Worm (Caenorhabditis elegans) whole organism, L4 larva: ENCODE measurements around the gene ampd-1.

Experiments
- F10B5.3 ChIP-seq: sonication (generic microtip); optimal IDR thresholded peaks from 2 replicates; lab custom pipeline; 2016; ENCODE audit warnings: mild to moderate bottlenecking, missing genetic modification characterization, missing compliant biosample characterization
- F44E2.7 ChIP-seq: fragments of 200-800 bp; sonication (Bioruptor generic); IDR thresholded peaks from 2 replicates; pipeline ENCODE4 v2.1.2; 2022; ENCODE audit warnings: missing genetic modification characterization, missing compliant biosample characterization
- Y105C5A.15 ChIP-seq: fragments of 200-800 bp; sonication (Bioruptor generic); IDR thresholded peaks from 2 replicates; pipeline ENCODE4 v1.3.6; 2022; ENCODE audit warnings: missing genetic modification characterization, missing compliant biosample characterization
- Y48G9A.11 ChIP-seq: fragments of 200-800 bp; sonication (Bioruptor generic); IDR thresholded peaks from 2 replicates; pipeline ENCODE4 v1.3.6; 2022; ENCODE audit warnings: missing genetic modification reagents, missing genetic modification characterization, missing compliant biosample characterization
- Y75B8A.6 ChIP-seq: fragments of 200-800 bp; sonication (Bioruptor generic); IDR thresholded peaks from 2 replicates; pipeline ENCODE4 v1.3.6; 2022; ENCODE audit warnings: missing genetic modification reagents, missing genetic modification characterization, missing compliant biosample characterization
- aly-2 ChIP-seq: sonication (generic microtip); optimal IDR thresholded peaks from 2 replicates; lab custom pipeline; 2018; ENCODE audit warnings: missing biosample characterization, missing genetic modification characterization
- ceh-28 ChIP-seq: fragments of 150-350 bp; optimal IDR thresholded peaks from 2 replicates; lab custom pipeline; 2014; ENCODE audit warnings: missing biosample characterization, missing genetic modification reagents, missing genetic modification characterization
- ceh-32 ChIP-seq: sonication (generic microtip); optimal IDR thresholded peaks from 2 replicates; lab custom pipeline; 2016; ENCODE audit warnings: mild to moderate bottlenecking, missing genetic modification characterization, missing compliant biosample characterization; ENCODE audit not compliant: poor library complexity
- ceh-62 ChIP-seq: sonication (generic microtip); optimal IDR thresholded peaks from 2 replicates; lab custom pipeline; 2017; ENCODE audit warnings: missing biosample characterization, missing genetic modification characterization
- ces-1 ChIP-seq: fragments of 150-350 bp; sonication (generic microtip); optimal IDR thresholded peaks from 4 replicates; lab custom pipeline; 2014; ENCODE audit warnings: missing biosample characterization, missing genetic modification reagents, missing genetic modification characterization
- daf-16 ChIP-seq, 3 experiments: sonication (generic microtip); optimal IDR thresholded peaks; 2 replicates each; lab custom pipeline; 2016 to 2017; ENCODE audit warnings: missing genetic modification characterization in 3 of 3, missing genetic modification reagents in 3 of 3, mild to moderate bottlenecking in 2 of 3, missing compliant biosample characterization in 2 of 3, missing biosample characterization in 1 of 3, moderate library complexity in 1 of 3
- daf-8 ChIP-seq: fragments of 200-800 bp; sonication (Bioruptor generic); IDR thresholded peaks from 2 replicates; pipeline ENCODE4 v1.3.6; 2022; ENCODE audit warnings: missing genetic modification characterization, missing compliant biosample characterization
- dmd-6 ChIP-seq: fragments of 200-800 bp; sonication (Bioruptor generic); IDR thresholded peaks from 2 replicates; pipeline ENCODE4 v1.3.6; 2022; ENCODE audit warnings: missing genetic modification reagents, missing genetic modification characterization, missing compliant biosample characterization
- dpl-1 ChIP-seq: fragments of 150-350 bp; optimal IDR thresholded peaks from 2 replicates; lab custom pipeline; 2014; ENCODE audit warnings: missing biosample characterization, missing genetic modification reagents, missing genetic modification characterization
- duxl-1 ChIP-seq: sonication (generic microtip); optimal IDR thresholded peaks from 2 replicates; lab custom pipeline; 2016; ENCODE audit warnings: mild to moderate bottlenecking, missing genetic modification characterization, moderate library complexity, missing compliant biosample characterization; ENCODE audit not compliant: poor library complexity
- dve-1 ChIP-seq: sonication (generic microtip); optimal IDR thresholded peaks from 2 replicates; lab custom pipeline; 2017; ENCODE audit warnings: antibody characterized with exemption, mild to moderate bottlenecking, missing genetic modification characterization, missing compliant biosample characterization; ENCODE audit not compliant: insufficient read depth
- hif-1 ChIP-seq, 2 experiments: sonication (generic microtip); optimal IDR thresholded peaks; 2 replicates each; lab custom pipeline; 2016 to 2017; ENCODE audit warnings: missing compliant biosample characterization in 2 of 2, missing genetic modification characterization in 2 of 2, missing genetic modification reagents in 2 of 2, missing genotype in 2 of 2, mild to moderate bottlenecking in 1 of 2
- hlh-11 ChIP-seq: fragments of 200-800 bp; sonication (Bioruptor generic); optimal IDR thresholded peaks from 2 replicates; lab custom pipeline; 2018; ENCODE audit warnings: mild to moderate bottlenecking, missing genetic modification characterization, missing compliant biosample characterization
- hlh-30 ChIP-seq: sonication (generic microtip); optimal IDR thresholded peaks from 2 replicates; lab custom pipeline; 2017; ENCODE audit warnings: antibody characterized with exemption, mild to moderate bottlenecking, missing genetic modification characterization, missing compliant biosample characterization; ENCODE audit not compliant: insufficient read depth
- lin-1 ChIP-seq: fragments of 200-800 bp; sonication (Bioruptor generic); IDR thresholded peaks from 2 replicates; pipeline ENCODE4 v1.3.6; 2022; ENCODE audit warnings: missing genetic modification reagents, missing genetic modification characterization, missing compliant biosample characterization
- lin-15B ChIP-seq: fragments of 150-350 bp; sonication (generic microtip); optimal IDR thresholded peaks from 3 replicates; lab custom pipeline; 2014; ENCODE audit warnings: missing biosample characterization, missing genetic modification characterization
- lin-38 ChIP-seq: fragments of 200-800 bp; sonication (Bioruptor generic); IDR thresholded peaks from 2 replicates; pipeline ENCODE4 v1.3.6; 2022; ENCODE audit warnings: missing genetic modification reagents, missing genetic modification characterization, missing compliant biosample characterization
- lin-39 ChIP-seq: fragments of 150-350 bp; optimal IDR thresholded peaks from 2 replicates; lab custom pipeline; 2014; ENCODE audit warnings: missing biosample characterization, missing genetic modification reagents, missing genetic modification characterization
- lir-3 ChIP-seq: sonication (generic microtip); optimal IDR thresholded peaks from 2 replicates; lab custom pipeline; 2016; ENCODE audit warnings: mild to moderate bottlenecking, missing genetic modification characterization, missing compliant biosample characterization
- lsy-2 ChIP-seq, 2 experiments: fragments of 150-350 bp in 1 of 2; sonication (generic microtip) in 1 of 2; optimal IDR thresholded peaks; 2 replicates each; lab custom pipeline; 2014 to 2017; ENCODE audit warnings: missing biosample characterization in 2 of 2, missing genetic modification characterization in 2 of 2
- madf-5 ChIP-seq, 2 experiments: fragments of 200-800 bp; sonication (Bioruptor generic); IDR thresholded peaks; 2 replicates each; pipeline ENCODE4 v1.3.6; 2022; ENCODE audit warnings: missing compliant biosample characterization in 2 of 2, missing genetic modification characterization in 2 of 2
- mdl-1 ChIP-seq, 2 experiments: fragments of 150-350 bp in 1 of 2; sonication (generic microtip) in 1 of 2; optimal IDR thresholded peaks; 2 replicates each; lab custom pipeline; 2014 to 2017; ENCODE audit warnings: missing biosample characterization in 2 of 2, missing genetic modification characterization in 2 of 2
- mes-2 ChIP-seq: sonication (generic microtip); optimal IDR thresholded peaks from 2 replicates; lab custom pipeline; 2016; ENCODE audit warnings: missing genotype, mild to moderate bottlenecking, missing genetic modification characterization, missing compliant biosample characterization; ENCODE audit not compliant: poor library complexity, severe bottlenecking
- nhr-10 ChIP-seq: fragments of 150-350 bp; optimal IDR thresholded peaks from 2 replicates; lab custom pipeline; 2014; ENCODE audit warnings: missing biosample characterization, missing genetic modification characterization
- nhr-102 ChIP-seq: sonication (generic microtip); optimal IDR thresholded peaks from 2 replicates; lab custom pipeline; 2016; ENCODE audit warnings: mild to moderate bottlenecking, missing genetic modification characterization, moderate library complexity, missing compliant biosample characterization
- nhr-25 ChIP-seq: sonication (generic microtip); optimal IDR thresholded peaks from 2 replicates; lab custom pipeline; 2017; ENCODE audit warnings: missing genetic modification characterization, mild to moderate bottlenecking, missing compliant biosample characterization, antibody characterized with exemption, moderate library complexity, borderline replicate concordance; ENCODE audit not compliant: insufficient read depth
- nhr-28 ChIP-seq: fragments of 150-350 bp; optimal IDR thresholded peaks from 2 replicates; lab custom pipeline; 2014; ENCODE audit warnings: missing biosample characterization, missing genetic modification characterization
- php-3 ChIP-seq: fragments of 200-800 bp; sonication (Bioruptor generic); IDR thresholded peaks from 2 replicates; pipeline ENCODE4 v1.3.6; 2022; ENCODE audit warnings: missing genetic modification reagents, missing genetic modification characterization, missing compliant biosample characterization
- pqm-1 ChIP-seq: sonication (generic microtip); optimal IDR thresholded peaks from 2 replicates; lab custom pipeline; 2017; ENCODE audit warnings: missing biosample characterization, missing genetic modification characterization
- snpc-1.2 ChIP-seq: fragments of 200-800 bp; sonication (Bioruptor generic); IDR thresholded peaks from 2 replicates; pipeline ENCODE4 v1.3.6; 2022; ENCODE audit warnings: missing genetic modification reagents, missing genetic modification characterization, missing compliant biosample characterization
- snpc-4 ChIP-seq: fragments of 150-350 bp; optimal IDR thresholded peaks from 2 replicates; lab custom pipeline; 2014; ENCODE audit warnings: missing biosample characterization, missing genetic modification characterization
- unc-62 ChIP-seq, 3 experiments: fragments of 150-350 bp in 1 of 3; sonication (generic microtip); optimal IDR thresholded peaks in 2 of 3; peaks in 1 of 3; 1 replicate in 1 of 3; 2 replicates in 2 of 3; lab custom pipeline; 2014 to 2017; ENCODE audit warnings: missing biosample characterization in 3 of 3, missing genetic modification characterization in 3 of 3, missing genetic modification reagents in 3 of 3, missing genotype in 1 of 3
- zfp-2 ChIP-seq: sonication (generic microtip); optimal IDR thresholded peaks from 2 replicates; lab custom pipeline; 2016; ENCODE audit warnings: mild to moderate bottlenecking, missing genetic modification characterization, missing compliant biosample characterization
- zip-2 ChIP-seq: fragments of 150-350 bp; optimal IDR thresholded peaks from 2 replicates; lab custom pipeline; 2014; ENCODE audit warnings: missing biosample characterization, missing genetic modification characterization
- ztf-7 ChIP-seq: fragments of 150-350 bp; optimal IDR thresholded peaks from 2 replicates; lab custom pipeline; 2014; ENCODE audit warnings: missing biosample characterization, missing genetic modification characterization

Gene ampd-1

ce11 chrII:5202930-5203329 is at the start of gene ampd-1:
Gene ampd-1, plus strand, starts transcription at chrII:5203322.
- TF ChIP-seq lsy-2 (tag; optimal IDR thresholded peaks at IDR 0.05; lab: Kevin White, UChicago) (peak in 1 of 2 experiments; percentile 12), lin-38 (GFP tag; lab: Robert Waterston, UW) (no peak), hlh-11 (tag; lab: Kevin White, UChicago) (peak; percentile 67), nhr-28 (tag; lab: Kevin White, UChicago) (peak; percentile 16), daf-16 (GFP tag; optimal IDR thresholded peaks at IDR 0.05; lab: Kevin White, UChicago) (peak in 1 of 2 experiments; percentile 60), daf-16 (tag; optimal IDR thresholded peaks at IDR 0.05; lab: Kevin White, UChicago) (peak; percentile 96), dve-1 (tag; lab: Kevin White, UChicago) (peak; percentile 88), Y48G9A.11 (no peak), nhr-102 (peak; percentile 24), php-3 (peak; percentile 87), duxl-1 (no peak), nhr-25 (tag; lab: Kevin White, UChicago) (no peak), pqm-1 (peak; percentile 66), dmd-6 (GFP tag; lab: Robert Waterston, UW) (peak; percentile 44; the same call in 1 of the 2 replicates), Y75B8A.6 (GFP tag; lab: Robert Waterston, UW) (no peak), hlh-30 (tag; lab: Kevin White, UChicago) (peak; percentile 58), hif-1 (tag; optimal IDR thresholded peaks at IDR 0.05; lab: Kevin White, UChicago) (peak in 1 of 2 experiments; percentile 10)

DNA sequence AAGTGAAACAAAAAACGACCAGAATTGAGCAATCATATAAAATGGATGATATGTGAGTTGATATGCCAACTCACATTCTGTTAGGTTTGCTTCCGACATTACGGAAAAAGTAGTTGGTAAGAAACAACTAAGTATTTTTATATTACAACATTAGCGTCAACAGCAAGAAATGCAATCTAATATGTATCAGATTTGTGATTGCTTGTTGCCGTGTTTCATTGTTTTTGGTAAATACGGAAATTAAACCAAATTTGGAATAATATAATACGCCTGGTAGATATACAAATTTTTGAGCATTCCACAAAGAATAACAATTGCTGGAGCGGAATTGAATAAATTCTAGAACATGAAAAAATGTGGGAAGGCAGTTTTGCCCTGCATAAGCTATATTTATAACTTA is 48.6 kb upstream of the ampd-1 start, which contains the start of gene srb-12:
TSS of gene srb-12 (minus strand) at position 101 of the 400 bp plus-strand sequence.
- TF ChIP-seq zfp-2: no peak
- TF ChIP-seq daf-8: no peak
- no peak for TF ChIP-seq nhr-28 (tag; lab: Kevin White, UChicago)
- no peak for TF ChIP-seq snpc-1.2 (GFP tag; lab: Robert Waterston, UW)
- TF ChIP-seq nhr-10 (tag; lab: Kevin White, UChicago): no peak

- TF ChIP-seq lin-1: no peak
- TF ChIP-seq F10B5.3 (tag; lab: Kevin White, UChicago): no peak
- TF ChIP-seq ceh-32 (tag; lab: Kevin White, UChicago): no peak
- no peak for TF ChIP-seq madf-5 (GFP tag; IDR thresholded peaks at IDR 0.05; lab: Robert Waterston, UW)
- TF ChIP-seq mes-2 (tag; lab: Kevin White, UChicago): no peak
- TF ChIP-seq Y105C5A.15 (GFP tag; lab: Robert Waterston, UW): no peak
- TF ChIP-seq lin-15B: no peak
- TF ChIP-seq ceh-62: no peak
- no peak for TF ChIP-seq aly-2 (tag; lab: Kevin White, UChicago)
- TF ChIP-seq F44E2.7 (GFP tag; lab: Robert Waterston, UW): no peak
- no peak for TF ChIP-seq pqm-1
- TF ChIP-seq, all 104 proteins: peak for 0
These were observed 46.1 kb upstream of the ampd-1 start, which contains the start of gene msp-45 for ce11 chrII:5156983-5157382. Gene msp-45, minus strand, starts transcription at chrII:5157083.

- TF ChIP-seq ztf-7 (no peak), snpc-4 (tag; lab: Kevin White, UChicago) (no peak), unc-62 (GFP tag; optimal IDR thresholded peaks at IDR 0.05 in 1 of 2; lab: Kevin White, UChicago) (no peak), unc-62 (tag; optimal IDR thresholded peaks at IDR 0.05; lab: Kevin White, UChicago) (no peak), F10B5.3 (tag; lab: Kevin White, UChicago) (no peak), lin-39 (tag; lab: Kevin White, UChicago) (no peak), nhr-25 (tag; lab: Kevin White, UChicago) (no peak), daf-16 (GFP tag; optimal IDR thresholded peaks at IDR 0.05; lab: Kevin White, UChicago) (no peak), daf-16 (tag; optimal IDR thresholded peaks at IDR 0.05; lab: Kevin White, UChicago) (no peak), ceh-28 (no peak), mdl-1 (tag; optimal IDR thresholded peaks at IDR 0.05; lab: Kevin White, UChicago) (no peak), ces-1 (GFP tag; lab: Kevin White, UChicago) (no peak), lir-3 (tag; lab: Kevin White, UChicago) (no peak), zip-2 (no peak), ceh-32 (tag; lab: Kevin White, UChicago) (no peak), dpl-1 (GFP tag; lab: Kevin White, UChicago) (no peak)
These were observed 45.6 kb upstream of the ampd-1 start, which contains the start of gene srb-13 for ce11 chrII:5157525-5157924. Gene srb-13, minus strand, starts transcription at chrII:5157625.
